Worm (Caenorhabditis elegans): ENCODE data around the gene Y38F2AR.10.

Y38F2AR.10 gene

DNA sequence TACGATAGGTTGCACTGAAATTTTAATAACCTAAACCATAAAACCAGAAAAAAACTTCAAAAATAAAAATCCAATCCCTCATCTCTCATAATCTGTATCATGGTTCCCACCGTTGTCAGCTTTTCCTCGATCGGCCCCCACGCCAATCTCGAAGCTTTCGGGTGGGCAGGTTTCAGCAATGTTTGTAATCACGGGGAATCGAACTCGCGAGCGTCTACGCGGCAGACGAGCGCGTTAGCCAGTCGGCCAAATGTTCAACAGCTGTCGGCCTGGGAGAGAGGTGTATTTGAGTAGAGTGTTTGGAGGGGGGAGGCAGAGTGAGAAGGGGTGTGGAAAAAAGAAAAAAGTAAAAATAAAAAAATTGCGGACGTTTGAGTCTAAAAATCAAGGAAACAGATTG lies 9.1 kb upstream of the Y38F2AR.10 start (continued):
- peak; percentile 80 for TF ChIP-seq Y55F3AM.14 (GFP tag; optimal IDR thresholded peaks at IDR 0.05)
- TF ChIP-seq nhr-23 (tag; optimal IDR thresholded peaks at IDR 0.05), result no peak
- TF ChIP-seq F13H6.1 (tag; optimal IDR thresholded peaks at IDR 0.05), result peak; percentile 78

DNA sequence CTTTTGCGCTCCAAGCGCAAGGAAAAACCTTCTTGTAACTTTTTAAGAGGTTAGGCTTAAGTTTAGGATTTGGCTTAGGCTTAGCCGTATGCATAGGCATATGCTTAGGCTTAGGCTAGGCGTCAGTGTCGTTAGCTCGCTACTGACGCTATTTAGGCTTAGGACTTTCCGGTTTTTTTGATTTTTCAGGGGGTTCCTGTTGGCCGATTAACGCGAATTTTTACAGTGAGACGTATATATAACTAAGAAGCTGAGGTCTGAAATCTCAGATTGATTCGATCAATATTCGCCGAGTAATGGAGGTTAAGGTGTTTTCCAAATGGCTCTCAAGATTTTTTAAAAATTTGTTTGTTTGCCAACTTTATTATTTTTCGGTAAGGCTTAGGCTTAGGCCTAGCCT lies 8.4 kb upstream of the Y38F2AR.10 start:
- TF ChIP-seq sem-4 (tag; optimal IDR thresholded peaks at IDR 0.05), result no peak
- no peak for TF ChIP-seq ZK546.5 (tag; optimal IDR thresholded peaks at IDR 0.05)

- TF ChIP-seq ZK546.5 (tag; optimal IDR thresholded peaks at IDR 0.05) (no peak), snpc-4 (tag; optimal IDR thresholded peaks at IDR 0.05) (no peak), R02D3.7 (tag; optimal IDR thresholded peaks at IDR 0.05) (no peak), alr-1 (tag; optimal IDR thresholded peaks at IDR 0.05) (no peak), lsy-2 (tag; optimal IDR thresholded peaks at IDR 0.05) (no peak), sem-4 (tag; optimal IDR thresholded peaks at IDR 0.05) (no peak), ztf-1 (GFP tag; conservative IDR thresholded peaks at IDR 0.05) (no peak), nhr-12 (tag; optimal IDR thresholded peaks at IDR 0.05) (no peak), ztf-11 (tag; optimal IDR thresholded peaks at IDR 0.05) (no peak), unc-39 (tag; optimal IDR thresholded peaks at IDR 0.05) (no peak), crh-2 (tag; optimal IDR thresholded peaks at IDR 0.05) (no peak), fos-1 (tag; optimal IDR thresholded peaks at IDR 0.05) (no peak), peb-1 (tag; optimal IDR thresholded peaks at IDR 0.05) (no peak), elt-1 (tag; optimal IDR thresholded peaks at IDR 0.05) (no peak), nhr-21 (tag; optimal IDR thresholded peaks at IDR 0.05) (no peak), mab-5 (tag; optimal IDR thresholded peaks at IDR 0.05) (no peak), nhr-77 (tag; optimal IDR thresholded peaks at IDR 0.05) (no peak), zag-1 (tag; optimal IDR thresholded peaks at IDR 0.05) (no peak), nhr-6 (tag; optimal IDR thresholded peaks at IDR 0.05) (no peak)
Observed at ce11 chrIV:2403374-2403773, 4.1 kb upstream of the Y38F2AR.10 start.

DNA sequence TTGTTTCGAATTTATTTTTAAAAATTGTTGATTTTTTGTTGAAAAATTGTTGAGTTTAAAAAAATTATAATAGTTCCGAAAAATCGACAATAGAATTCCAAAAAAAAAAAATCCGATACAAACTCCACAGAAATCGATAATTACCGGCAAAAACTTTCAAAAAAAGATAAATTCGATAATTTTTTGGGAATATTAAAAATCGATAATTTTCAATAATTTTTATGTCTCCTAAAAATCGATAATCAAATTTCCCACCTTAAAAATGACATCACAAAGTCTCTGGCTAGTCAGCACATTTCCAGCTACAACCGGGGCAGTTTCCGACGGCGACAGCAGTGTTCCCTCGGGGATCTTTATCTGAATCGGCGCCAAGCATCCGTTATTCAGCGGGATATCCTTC lies 1.3 kb upstream of the Y38F2AR.10 start:
- no peak for TF ChIP-seq mab-5 (tag; optimal IDR thresholded peaks at IDR 0.05)
- TF ChIP-seq lin-39 (tag; optimal IDR thresholded peaks at IDR 0.05), result no peak
- TF ChIP-seq Y55F3AM.14 (GFP tag; optimal IDR thresholded peaks at IDR 0.05), result no peak
- no peak for TF ChIP-seq nhr-6 (tag; optimal IDR thresholded peaks at IDR 0.05)
- no peak for TF ChIP-seq sem-4 (tag; optimal IDR thresholded peaks at IDR 0.05)
- TF ChIP-seq gmeb-1 (tag; optimal IDR thresholded peaks at IDR 0.05), result no peak
- TF ChIP-seq egl-27 (tag; optimal IDR thresholded peaks at IDR 0.05), result no peak
- TF ChIP-seq elt-1 (tag; optimal IDR thresholded peaks at IDR 0.05), result no peak

DNA sequence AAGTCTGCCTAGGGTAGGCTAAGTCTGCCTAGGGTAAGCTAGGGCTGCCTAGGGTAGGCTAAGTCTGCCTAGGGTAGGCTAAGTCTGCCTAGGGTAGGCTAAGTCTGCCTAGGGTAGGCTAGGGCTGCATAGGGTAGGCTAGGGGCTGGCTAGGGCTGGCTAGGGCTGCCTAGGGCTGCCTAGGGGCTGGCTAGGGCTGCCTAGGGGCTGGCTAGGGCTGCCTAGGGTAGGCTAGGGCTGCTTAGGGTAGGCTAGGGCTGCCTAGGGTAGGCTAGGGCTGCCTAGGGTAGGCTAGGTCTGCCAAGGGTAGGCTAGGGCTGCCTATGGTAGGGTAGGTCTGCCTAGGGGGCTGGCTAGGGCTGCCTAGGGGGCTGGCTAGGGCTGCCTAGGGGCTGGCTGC lies 1.0 kb downstream of the Y38F2AR.10 start:
- no peak for TF ChIP-seq lin-39 (tag; optimal IDR thresholded peaks at IDR 0.05)
- no peak for TF ChIP-seq aly-2 (tag; optimal IDR thresholded peaks at IDR 0.05)
- TF ChIP-seq sma-9 (GFP tag; optimal IDR thresholded peaks at IDR 0.05), result no peak
- TF ChIP-seq sma-9 (tag; optimal IDR thresholded peaks at IDR 0.05), result no peak
- no peak for TF ChIP-seq egl-27 (tag; optimal IDR thresholded peaks at IDR 0.05)
- no peak for TF ChIP-seq mbf-1 (tag; optimal IDR thresholded peaks at IDR 0.05)
- TF ChIP-seq unc-55 (GFP tag; optimal IDR thresholded peaks at IDR 0.05), result no peak
- no peak for TF ChIP-seq F13H6.1 (tag; optimal IDR thresholded peaks at IDR 0.05)
- TF ChIP-seq mdl-1 (tag; optimal IDR thresholded peaks at IDR 0.05), result no peak

ce11 chrIV:2395997-2396396 lies 3.3 kb downstream of the Y38F2AR.10 start:
- no peak for TF ChIP-seq nhr-237 (tag; optimal IDR thresholded peaks at IDR 0.05)
- no peak for TF ChIP-seq R02D3.7 (tag; optimal IDR thresholded peaks at IDR 0.05)
- no peak for TF ChIP-seq C34F6.9 (tag; optimal IDR thresholded peaks at IDR 0.05)
- no peak for TF ChIP-seq mab-5 (tag; optimal IDR thresholded peaks at IDR 0.05)
- no peak for TF ChIP-seq ceh-16 (tag; optimal IDR thresholded peaks at IDR 0.05)
- no peak for TF ChIP-seq nhr-77 (tag; optimal IDR thresholded peaks at IDR 0.05)
- TF ChIP-seq nhr-12 (tag; optimal IDR thresholded peaks at IDR 0.05), result no peak
- TF ChIP-seq lin-11 (tag; optimal IDR thresholded peaks at IDR 0.05), result no peak
- no peak for TF ChIP-seq gmeb-1 (tag; optimal IDR thresholded peaks at IDR 0.05)

Measured in whole organism, L2 larva.